Fruit fly (Drosophila melanogaster): ENCODE results near the gene Dlc90F.

- TF ChIP-seq achi (GFP tag; optimal IDR thresholded peaks at IDR 0.05), result no peak
- TF ChIP-seq CG3919 (GFP tag; optimal IDR thresholded peaks at IDR 0.05), result no peak
- no peak for TF ChIP-seq Blimp-1 (GFP tag; optimal IDR thresholded peaks at IDR 0.05)
These were observed 7.2 kb upstream of the Dlc90F start for dm6 chr3R:18291831-18292230.
